Worm (Caenorhabditis elegans) whole organism, early embryonic: Measurements from ENCODE around the gene C14B4.2.

ENCODE experiments used
- B0310.2 ChIP-seq: sonication (generic microtip); optimal IDR thresholded peaks from 2 replicates; lab custom pipeline; 2016; ENCODE audit warnings: mild to moderate bottlenecking, missing genetic modification characterization, missing compliant biosample characterization
- aly-1 ChIP-seq: sonication (generic microtip); optimal IDR thresholded peaks from 2 replicates; lab custom pipeline; 2016; ENCODE audit warnings: missing genetic modification characterization, missing compliant biosample characterization
- ets-7 ChIP-seq: sonication (generic microtip); optimal IDR thresholded peaks from 2 replicates; lab custom pipeline; 2016; ENCODE audit warnings: missing genotype, missing genetic modification characterization, missing compliant biosample characterization
- tra-4 ChIP-seq: sonication (generic microtip); optimal IDR thresholded peaks from 2 replicates; lab custom pipeline; 2017; ENCODE audit warnings: missing genetic modification characterization, missing compliant biosample characterization

DNA sequence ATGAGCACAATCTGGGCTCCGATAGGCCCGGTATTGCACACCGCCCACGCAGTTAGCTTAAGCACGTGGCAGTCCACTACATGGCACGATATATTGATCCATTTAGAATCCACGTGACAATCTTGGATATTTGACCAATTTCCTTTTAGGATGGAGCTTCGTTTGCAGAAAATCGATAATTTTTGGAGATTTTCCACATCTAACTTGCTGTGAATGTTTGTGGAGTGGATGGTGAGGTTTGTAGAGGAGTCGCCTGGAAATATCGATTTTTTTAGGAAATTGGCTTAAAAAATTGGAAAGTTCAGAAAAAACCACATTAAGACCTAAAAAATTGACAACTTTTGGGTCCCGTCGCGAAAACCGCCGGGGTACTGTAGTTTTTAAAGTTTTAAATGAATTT is 25.1 kb downstream of the C14B4.2 start:
- TF ChIP-seq aly-1 (tag; lab: Kevin White, UChicago): no peak
- no peak for TF ChIP-seq ets-7 (tag; lab: Kevin White, UChicago)
- no peak for TF ChIP-seq B0310.2
- no peak for TF ChIP-seq tra-4 (tag; lab: Kevin White, UChicago)
